Worm (Caenorhabditis elegans) whole organism, dauer: ENCODE measurements around the gene F55C9.3.
"Not testable (repeated sequence)": the region's sequence is repeated elsewhere in the genome, so short reads cannot be mapped to it uniquely, and the experiment has no call there.

Experiments
- unc-62 ChIP-seq: sonication (generic microtip); optimal IDR thresholded peaks from 2 replicates; lab custom pipeline; 2017; ENCODE audit warnings: missing biosample characterization, missing genetic modification reagents, missing genetic modification characterization

F55C9.3 gene

ce11 chrV:19296723-19297122 lies 8.8 kb upstream of the F55C9.3 start, which contains the start of gene F55C9.6:
F55C9.6 (minus strand) TSS chrV:19296823.
- TF ChIP-seq unc-62 (GFP tag; lab: Kevin White, UChicago): no peak

- TF ChIP-seq unc-62 (GFP tag; lab: Kevin White, UChicago): no peak
These were observed 5.1 kb upstream of the F55C9.3 start, which contains the start of gene F55C9.5 for ce11 chrV:19293025-19293424. F55C9.5 (minus strand) TSS chrV:19293125.

- no peak for TF ChIP-seq unc-62 (GFP tag; lab: Kevin White, UChicago)
These were observed 2.1 kb downstream of the F55C9.3 start for ce11 chrV:19285921-19286320.

- TF ChIP-seq unc-62 (GFP tag; lab: Kevin White, UChicago): no peak
These were observed 5.7 kb downstream of the F55C9.3 start, which contains the start of gene fbxb-117 for ce11 chrV:19282314-19282713. fbxb-117 (plus strand) TSS chrV:19282614.

ce11 chrV:19279888-19280287 lies 8.1 kb downstream of the F55C9.3 start, which contains the start of gene F21D9.8:
F21D9.8 (minus strand) TSS chrV:19279988.
- no peak for TF ChIP-seq unc-62 (GFP tag; lab: Kevin White, UChicago)

ce11 chrV:19278488-19278887 lies 9.5 kb downstream of the F55C9.3 start:
- TF ChIP-seq unc-62 (GFP tag; lab: Kevin White, UChicago): no peak

- no peak for TF ChIP-seq unc-62 (GFP tag; lab: Kevin White, UChicago)
These were observed 11.6 kb downstream of the F55C9.3 start for ce11 chrV:19276354-19276753.

ce11 chrV:19264148-19264547 lies 23.8 kb downstream of the F55C9.3 start, which contains the start of gene F21D9.1:
F21D9.1 (plus strand) TSS chrV:19264448.
- not testable (repeated sequence) for TF ChIP-seq unc-62 (GFP tag; lab: Kevin White, UChicago)

ce11 chrV:19262349-19262748 lies 25.6 kb downstream of the F55C9.3 start, which contains the start of gene F21D9.2:
F21D9.2 (minus strand) TSS chrV:19262449.
- no peak for TF ChIP-seq unc-62 (GFP tag; lab: Kevin White, UChicago)

ce11 chrV:19260686-19261085 lies 27.3 kb downstream of the F55C9.3 start:
- no peak for TF ChIP-seq unc-62 (GFP tag; lab: Kevin White, UChicago)

- no peak for TF ChIP-seq unc-62 (GFP tag; lab: Kevin White, UChicago)
These were observed 28.6 kb downstream of the F55C9.3 start for ce11 chrV:19259403-19259802.

ce11 chrV:19257653-19258052 lies 30.3 kb downstream of the F55C9.3 start, which contains the start of gene F21D9.3:
F21D9.3 (minus strand) TSS chrV:19257753.
- no peak for TF ChIP-seq unc-62 (GFP tag; lab: Kevin White, UChicago)

- no peak for TF ChIP-seq unc-62 (GFP tag; lab: Kevin White, UChicago)
These were observed 34.5 kb downstream of the F55C9.3 start, which contains the start of gene F21D9.4 for ce11 chrV:19253520-19253919. F21D9.4 (plus strand) TSS chrV:19253820.

- no peak for TF ChIP-seq unc-62 (GFP tag; lab: Kevin White, UChicago)
These were observed 36.1 kb downstream of the F55C9.3 start, which contains the start of gene F21D9.11 for ce11 chrV:19251844-19252243. F21D9.11 (plus strand) TSS chrV:19252144.

ce11 chrV:19250983-19251382 lies 37.0 kb downstream of the F55C9.3 start, which contains the start of gene str-81:
str-81 (minus strand) TSS chrV:19251083.
- no peak for TF ChIP-seq unc-62 (GFP tag; lab: Kevin White, UChicago)

- no peak for TF ChIP-seq unc-62 (GFP tag; lab: Kevin White, UChicago)
These were observed 47.8 kb downstream of the F55C9.3 start, which contains the start of the genes fbxb-115 and fbxb-1 for ce11 chrV:19240129-19240528. fbxb-115 (minus strand) TSS chrV:19240229. fbxb-1 (plus strand) TSS chrV:19240354.

- no peak for TF ChIP-seq unc-62 (GFP tag; lab: Kevin White, UChicago)
These were observed 50.8 kb downstream of the F55C9.3 start, which contains the start of gene fbxb-2 for ce11 chrV:19237204-19237603. fbxb-2 (minus strand) TSS chrV:19237304.
